Fruit fly (Drosophila melanogaster): ENCODE measurements around the gene Wdr92.

- TF ChIP-seq psq (optimal IDR thresholded peaks at IDR 0.05): no peak
- TF ChIP-seq Dll (optimal IDR thresholded peaks at IDR 0.05): no peak
- no peak for TF ChIP-seq CG8478 (optimal IDR thresholded peaks at IDR 0.05)
- no peak for TF ChIP-seq pan (optimal IDR thresholded peaks at IDR 0.05)
Observed at dm6 chr3L:17905761-17906160, 2.2 kb upstream of the Wdr92 start.

Data from whole organism.